Worm (Caenorhabditis elegans): ENCODE measurements around the gene srx-104.

Gene srx-104

ce11 chrII:3721016-3721415 is 21.5 kb upstream of the srx-104 start, which contains the start of gene C46E10.3:
C46E10.3 (plus strand) TSS chrII:3721316.
- TF ChIP-seq fkh-10 (GFP tag; optimal IDR thresholded peaks at IDR 0.05) (no peak), daf-12 (tag; optimal IDR thresholded peaks at IDR 0.05) (no peak), R02D3.7 (tag; optimal IDR thresholded peaks at IDR 0.05) (no peak), snpc-4 (tag; optimal IDR thresholded peaks at IDR 0.05) (no peak), jun-1 (tag; optimal IDR thresholded peaks at IDR 0.05) (no peak), ama-1 (optimal IDR thresholded peaks at IDR 0.05) (no peak), ztf-4 (tag; optimal IDR thresholded peaks at IDR 0.05) (no peak), tbx-2 (tag; optimal IDR thresholded peaks at IDR 0.05) (no peak), ztf-11 (tag; optimal IDR thresholded peaks at IDR 0.05) (no peak), lsy-12 (tag; optimal IDR thresholded peaks at IDR 0.05) (no peak), nhr-28 (tag; optimal IDR thresholded peaks at IDR 0.05) (no peak), pqm-1 (tag; optimal IDR thresholded peaks at IDR 0.05) (no peak), ceh-16 (tag; optimal IDR thresholded peaks at IDR 0.05) (no peak)

ce11 chrII:3716961-3717360 is 17.5 kb upstream of the srx-104 start, which contains the start of gene fbxc-52:
fbxc-52 (plus strand) TSS chrII:3717261.
- peak; percentile 45 for TF ChIP-seq nhr-25 (tag; optimal IDR thresholded peaks at IDR 0.05)
- TF ChIP-seq snpc-4 (tag; optimal IDR thresholded peaks at IDR 0.05), result no peak

ce11 chrII:3716455-3716854 is 17.0 kb upstream of the srx-104 start, which contains the start of gene srh-99:
srh-99 (minus strand) TSS chrII:3716555.
- TF ChIP-seq skn-1 (tag; optimal IDR thresholded peaks at IDR 0.05) (no peak), mml-1 (tag; optimal IDR thresholded peaks at IDR 0.05) (no peak), zag-1 (tag; optimal IDR thresholded peaks at IDR 0.05) (no peak), nhr-11 (tag; optimal IDR thresholded peaks at IDR 0.05) (no peak), snpc-4 (tag; optimal IDR thresholded peaks at IDR 0.05) (no peak), ZK546.5 (tag; optimal IDR thresholded peaks at IDR 0.05) (no peak), elt-1 (tag; optimal IDR thresholded peaks at IDR 0.05) (no peak), ama-1 (optimal IDR thresholded peaks at IDR 0.05) (no peak), pqm-1 (tag; optimal IDR thresholded peaks at IDR 0.05) (no peak), ceh-9 (tag; optimal IDR thresholded peaks at IDR 0.05) (no peak), nfya-1 (tag; optimal IDR thresholded peaks at IDR 0.05; ENCODE audit: insufficient read depth) (no peak), egl-5 (tag; optimal IDR thresholded peaks at IDR 0.05) (no peak), sea-2 (GFP tag; optimal IDR thresholded peaks at IDR 0.05) (no peak), nhr-77 (tag; optimal IDR thresholded peaks at IDR 0.05) (no peak), nhr-43 (tag; optimal IDR thresholded peaks at IDR 0.05; ENCODE audit: poor library complexity, severe bottlenecking) (no peak), egl-27 (tag; optimal IDR thresholded peaks at IDR 0.05) (no peak), daf-12 (tag; optimal IDR thresholded peaks at IDR 0.05) (no peak)

ce11 chrII:3714595-3714994 is 15.1 kb upstream of the srx-104 start, which contains the start of gene srh-100:
srh-100 (minus strand) TSS chrII:3714695.
- TF ChIP-seq nhr-25 (tag; optimal IDR thresholded peaks at IDR 0.05), result no peak
- TF ChIP-seq elt-3 (tag; optimal IDR thresholded peaks at IDR 0.05), result no peak
- TF ChIP-seq skn-1 (tag; optimal IDR thresholded peaks at IDR 0.05), result no peak
- no peak for TF ChIP-seq sea-2 (GFP tag; optimal IDR thresholded peaks at IDR 0.05)
- no peak for TF ChIP-seq nhr-11 (tag; optimal IDR thresholded peaks at IDR 0.05)
- no peak for TF ChIP-seq R02D3.7 (tag; optimal IDR thresholded peaks at IDR 0.05)
- TF ChIP-seq tbx-2 (tag; optimal IDR thresholded peaks at IDR 0.05), result no peak
- TF ChIP-seq nhr-237 (tag; optimal IDR thresholded peaks at IDR 0.05), result no peak
- TF ChIP-seq elt-2 (tag; optimal IDR thresholded peaks at IDR 0.05), result no peak
- no peak for TF ChIP-seq ama-1 (optimal IDR thresholded peaks at IDR 0.05)
- no peak for TF ChIP-seq lin-15B (tag; optimal IDR thresholded peaks at IDR 0.05)
- no peak for TF ChIP-seq ceh-82 (tag; optimal IDR thresholded peaks at IDR 0.05)
- TF ChIP-seq unc-39 (tag; optimal IDR thresholded peaks at IDR 0.05), result no peak
- TF ChIP-seq daf-12 (tag; optimal IDR thresholded peaks at IDR 0.05), result no peak
- no peak for TF ChIP-seq ceh-16 (tag; optimal IDR thresholded peaks at IDR 0.05)
- TF ChIP-seq nhr-76 (tag; optimal IDR thresholded peaks at IDR 0.05), result no peak

- no peak for TF ChIP-seq nhr-23 (tag; optimal IDR thresholded peaks at IDR 0.05)
- no peak for TF ChIP-seq ceh-82 (tag; optimal IDR thresholded peaks at IDR 0.05)
- no peak for TF ChIP-seq nfya-1 (tag; optimal IDR thresholded peaks at IDR 0.05; ENCODE audit: insufficient read depth)
- TF ChIP-seq ztf-11 (tag; optimal IDR thresholded peaks at IDR 0.05), result no peak
- TF ChIP-seq ZK546.5 (tag; optimal IDR thresholded peaks at IDR 0.05), result no peak
- no peak for TF ChIP-seq R02D3.7 (tag; optimal IDR thresholded peaks at IDR 0.05)
- TF ChIP-seq nhr-77 (tag; optimal IDR thresholded peaks at IDR 0.05), result no peak
- TF ChIP-seq nhr-43 (tag; optimal IDR thresholded peaks at IDR 0.05; ENCODE audit: poor library complexity, severe bottlenecking), result no peak
Observed at ce11 chrII:3711047-3711446, 11.6 kb upstream of the srx-104 start, which contains the start of gene fbxc-53. fbxc-53 (plus strand) TSS chrII:3711291.
